Worm (Caenorhabditis elegans) whole organism, late embryonic: ENCODE measurements around the gene F01G4.6.

Source experiments
- C08G9.2 ChIP-seq: sonication (generic microtip); optimal IDR thresholded peaks from 2 replicates; lab custom pipeline; 2016; ENCODE audit warnings: mild to moderate bottlenecking, missing genetic modification characterization, moderate library complexity, missing compliant biosample characterization
- F13H6.1 ChIP-seq: sonication (generic microtip); optimal IDR thresholded peaks from 2 replicates; lab custom pipeline; 2016; ENCODE audit warnings: missing genetic modification characterization, missing compliant biosample characterization
- T23F11.4 ChIP-seq: fragments of 200-800 bp; sonication (Bioruptor generic); optimal IDR thresholded peaks from 2 replicates; lab custom pipeline; 2018; ENCODE audit warnings: mild to moderate bottlenecking, missing genetic modification characterization, missing compliant biosample characterization
- ahr-1 ChIP-seq: sonication (generic microtip); optimal IDR thresholded peaks from 2 replicates; lab custom pipeline; 2016; ENCODE audit warnings: missing genetic modification characterization, missing compliant biosample characterization
- ceh-14 ChIP-seq: sonication (generic microtip); optimal IDR thresholded peaks from 2 replicates; lab custom pipeline; 2016; ENCODE audit warnings: missing genotype, missing genetic modification characterization, missing compliant biosample characterization
- ceh-18 ChIP-seq: sonication (generic microtip); optimal IDR thresholded peaks from 2 replicates; lab custom pipeline; 2016; ENCODE audit warnings: missing genetic modification characterization, missing compliant biosample characterization
- ceh-19 ChIP-seq: fragments of 200-800 bp; sonication (Bioruptor generic); optimal IDR thresholded peaks from 2 replicates; lab custom pipeline; 2018; ENCODE audit warnings: mild to moderate bottlenecking, missing genetic modification characterization, missing compliant biosample characterization
- ceh-2 ChIP-seq: sonication (generic microtip); optimal IDR thresholded peaks from 2 replicates; lab custom pipeline; 2016; ENCODE audit warnings: missing genotype, missing genetic modification characterization, missing compliant biosample characterization
- ceh-31 ChIP-seq: sonication (generic microtip); optimal IDR thresholded peaks from 2 replicates; lab custom pipeline; 2016; ENCODE audit warnings: missing genetic modification characterization, missing compliant biosample characterization
- ceh-48 ChIP-seq: sonication (generic microtip); optimal IDR thresholded peaks from 2 replicates; lab custom pipeline; 2016; ENCODE audit warnings: missing genetic modification characterization, inconsistent platforms, missing compliant biosample characterization
- ceh-9 ChIP-seq: sonication (generic microtip); optimal IDR thresholded peaks from 2 replicates; lab custom pipeline; 2016; ENCODE audit warnings: mild to moderate bottlenecking, missing genetic modification characterization, inconsistent platforms, missing compliant biosample characterization
- che-1 ChIP-seq: sonication (generic microtip); optimal IDR thresholded peaks from 2 replicates; lab custom pipeline; 2016; ENCODE audit warnings: mild to moderate bottlenecking, missing genetic modification characterization, missing compliant biosample characterization
- dmd-4 ChIP-seq: sonication (generic microtip); optimal IDR thresholded peaks from 2 replicates; lab custom pipeline; 2016; ENCODE audit warnings: borderline replicate concordance, missing genetic modification characterization, missing compliant biosample characterization
- dve-1 ChIP-seq: sonication (generic microtip); optimal IDR thresholded peaks from 2 replicates; lab custom pipeline; 2017; ENCODE audit warnings: antibody characterized with exemption, mild to moderate bottlenecking, missing genetic modification characterization, missing compliant biosample characterization
- elt-2 ChIP-seq: sonication (generic microtip); optimal IDR thresholded peaks from 2 replicates; lab custom pipeline; 2016; ENCODE audit warnings: missing genetic modification reagents, missing genetic modification characterization, missing compliant biosample characterization
- fax-1 ChIP-seq: sonication (generic microtip); optimal IDR thresholded peaks from 2 replicates; lab custom pipeline; 2016; ENCODE audit warnings: missing genotype, missing genetic modification characterization, missing compliant biosample characterization
- fkh-6 ChIP-seq: sonication (generic microtip); optimal IDR thresholded peaks from 2 replicates; lab custom pipeline; 2016; ENCODE audit warnings: missing genetic modification characterization, missing compliant biosample characterization
- hlh-30 ChIP-seq: sonication (generic microtip); optimal IDR thresholded peaks from 2 replicates; lab custom pipeline; 2017; ENCODE audit warnings: antibody characterized with exemption, missing genetic modification characterization, missing compliant biosample characterization; ENCODE audit not compliant: insufficient read depth
- hlh-6 ChIP-seq: sonication (generic microtip); optimal IDR thresholded peaks from 2 replicates; lab custom pipeline; 2016; ENCODE audit warnings: missing genotype, missing genetic modification characterization, missing compliant biosample characterization
- hlh-8 ChIP-seq: sonication (generic microtip); optimal IDR thresholded peaks from 2 replicates; lab custom pipeline; 2016; ENCODE audit warnings: missing genotype, missing genetic modification characterization, missing compliant biosample characterization
- lim-6 ChIP-seq: sonication (generic microtip); optimal IDR thresholded peaks from 2 replicates; lab custom pipeline; 2016; ENCODE audit warnings: missing genetic modification characterization, missing compliant biosample characterization
- lin-11 ChIP-seq: fragments of 200-800 bp; sonication (Bioruptor generic); optimal IDR thresholded peaks from 2 replicates; lab custom pipeline; 2018; ENCODE audit warnings: mild to moderate bottlenecking, missing genetic modification characterization, missing compliant biosample characterization
- madf-2 ChIP-seq: sonication (generic microtip); optimal IDR thresholded peaks from 2 replicates; lab custom pipeline; 2017; ENCODE audit warnings: missing genetic modification characterization, missing compliant biosample characterization
- mec-3 ChIP-seq: sonication (generic microtip); optimal IDR thresholded peaks from 2 replicates; lab custom pipeline; 2016; ENCODE audit warnings: borderline replicate concordance, missing genetic modification characterization, missing compliant biosample characterization
- nfya-1 ChIP-seq: sonication (generic microtip); optimal IDR thresholded peaks from 2 replicates; lab custom pipeline; 2017; ENCODE audit warnings: missing genetic modification characterization, mild to moderate bottlenecking, missing compliant biosample characterization, antibody characterized with exemption, moderate library complexity
- nhr-11 ChIP-seq: fragments of 150-350 bp; optimal IDR thresholded peaks from 2 replicates; lab custom pipeline; 2014; ENCODE audit warnings: missing biosample characterization, missing genetic modification characterization
- odd-2 ChIP-seq: sonication (generic microtip); optimal IDR thresholded peaks from 2 replicates; lab custom pipeline; 2017; ENCODE audit warnings: antibody characterized with exemption, mild to moderate bottlenecking, missing genetic modification characterization, missing compliant biosample characterization
- pag-3 ChIP-seq: sonication (generic microtip); optimal IDR thresholded peaks from 2 replicates; lab custom pipeline; 2016; ENCODE audit warnings: missing compliant biosample characterization, missing genetic modification characterization, borderline replicate concordance
- pat-9 ChIP-seq: fragments of 200-800 bp; sonication (Bioruptor generic); optimal IDR thresholded peaks from 2 replicates; lab custom pipeline; 2018; ENCODE audit warnings: mild to moderate bottlenecking, missing genetic modification characterization, moderate library complexity, missing compliant biosample characterization
- pqm-1 ChIP-seq: sonication (generic microtip); optimal IDR thresholded peaks from 2 replicates; lab custom pipeline; 2016; ENCODE audit warnings: missing genetic modification characterization, missing compliant biosample characterization
- ref-2 ChIP-seq: sonication (generic microtip); optimal IDR thresholded peaks from 2 replicates; lab custom pipeline; 2016; ENCODE audit warnings: missing genetic modification characterization, missing compliant biosample characterization
- rnt-1 ChIP-seq: sonication (generic microtip); optimal IDR thresholded peaks from 2 replicates; lab custom pipeline; 2016; ENCODE audit warnings: missing genetic modification characterization, missing compliant biosample characterization
- sox-2 ChIP-seq: fragments of 200-800 bp; sonication (Bioruptor generic); IDR thresholded peaks from 2 replicates; pipeline ENCODE4 v1.3.6; 2022; ENCODE audit warnings: missing genetic modification reagents, missing genetic modification characterization, missing compliant biosample characterization
- sox-4 ChIP-seq: sonication (generic microtip); optimal IDR thresholded peaks from 2 replicates; lab custom pipeline; 2017; ENCODE audit warnings: mild to moderate bottlenecking, missing genetic modification characterization, inconsistent platforms, missing compliant biosample characterization
- tbx-2 ChIP-seq: sonication (generic microtip); optimal IDR thresholded peaks from 2 replicates; lab custom pipeline; 2016; ENCODE audit warnings: missing genetic modification characterization, missing compliant biosample characterization
- unc-3 ChIP-seq, 2 experiments: fragments of 200-800 bp in 1 of 2; sonication (Bioruptor generic) in 1 of 2; sonication (generic microtip) in 1 of 2; conservative IDR thresholded peaks in 1 of 2; optimal IDR thresholded peaks in 1 of 2; 2 replicates each; pipeline versions ENCODE4 v1.3.6 to Lab custom; 2016 to 2022; ENCODE audit warnings: missing compliant biosample characterization in 2 of 2, missing genetic modification characterization in 2 of 2, missing genetic modification reagents in 1 of 2
- unc-42 ChIP-seq: sonication (generic microtip); optimal IDR thresholded peaks from 2 replicates; lab custom pipeline; 2016; ENCODE audit warnings: missing genotype, missing genetic modification characterization, missing compliant biosample characterization
- unc-86 ChIP-seq: sonication (generic microtip); optimal IDR thresholded peaks from 2 replicates; lab custom pipeline; 2016; ENCODE audit warnings: missing genetic modification characterization, missing compliant biosample characterization
- zip-5 ChIP-seq: sonication (generic microtip); optimal IDR thresholded peaks from 2 replicates; lab custom pipeline; 2016; ENCODE audit warnings: missing genetic modification characterization, missing compliant biosample characterization

Gene F01G4.6

ce11 chrIV:11183991-11184390 lies 34.7 kb upstream of the F01G4.6 start, which contains the start of gene nuaf-3:
Gene nuaf-3 (plus strand): TSS chrIV:11184291.
- no peak for TF ChIP-seq fkh-6
- no peak for TF ChIP-seq lin-11 (tag; lab: Kevin White, UChicago)
- TF ChIP-seq fax-1: no peak
- TF ChIP-seq hlh-6 (tag; lab: Kevin White, UChicago): no peak
- no peak for TF ChIP-seq sox-4

DNA sequence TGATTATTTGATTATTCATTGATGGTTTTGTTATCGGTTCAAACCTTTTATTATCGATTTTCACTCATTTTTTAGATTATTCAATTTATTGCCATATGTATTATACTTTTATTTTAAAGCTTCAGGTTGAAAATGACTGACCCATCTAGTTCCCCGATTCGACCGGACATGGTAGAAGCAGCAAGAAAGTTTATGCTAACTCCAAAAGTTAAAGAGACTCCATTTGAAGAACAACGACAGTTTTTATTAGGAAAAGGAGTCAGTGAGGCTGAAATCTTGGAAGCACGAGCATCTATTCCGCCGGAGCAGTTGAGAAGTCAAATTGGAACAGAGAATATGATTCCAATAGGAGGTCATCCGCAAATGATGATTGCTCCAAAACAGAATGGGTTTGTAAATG lies 33.7 kb upstream of the F01G4.6 start, which contains the start of gene prx-14:
Gene prx-14 (plus strand): TSS at position 120 of the 400 bp plus-strand sequence.
- TF ChIP-seq hlh-6 (tag; lab: Kevin White, UChicago): no peak
- peak; percentile 33 for TF ChIP-seq elt-2

- TF ChIP-seq F13H6.1 (tag; lab: Kevin White, UChicago): no peak
- no peak for TF ChIP-seq madf-2
- no peak for TF ChIP-seq mec-3 (tag; lab: Kevin White, UChicago)
- TF ChIP-seq odd-2 (tag; lab: Kevin White, UChicago): no peak
- no peak for TF ChIP-seq sox-2
- TF ChIP-seq T23F11.4 (GFP tag; lab: Kevin White, UChicago): no peak
- no peak for TF ChIP-seq nhr-11 (tag; lab: Kevin White, UChicago)
- no peak for TF ChIP-seq che-1
- TF ChIP-seq tbx-2 (tag; lab: Kevin White, UChicago): no peak
- TF ChIP-seq ceh-9 (tag; lab: Kevin White, UChicago): no peak
- TF ChIP-seq dmd-4: no peak
- TF ChIP-seq lim-6 (tag; lab: Kevin White, UChicago): no peak
- TF ChIP-seq unc-86 (tag; lab: Kevin White, UChicago): no peak
- no peak for TF ChIP-seq unc-3 (GFP tag; conservative IDR thresholded peaks at IDR 0.05; lab: Robert Waterston, UW)
- TF ChIP-seq unc-3 (tag; optimal IDR thresholded peaks at IDR 0.05; lab: Kevin White, UChicago): no peak
- TF ChIP-seq pag-3 (tag; lab: Kevin White, UChicago): no peak
These were observed 30.8 kb upstream of the F01G4.6 start for ce11 chrIV:11180077-11180476.

DNA sequence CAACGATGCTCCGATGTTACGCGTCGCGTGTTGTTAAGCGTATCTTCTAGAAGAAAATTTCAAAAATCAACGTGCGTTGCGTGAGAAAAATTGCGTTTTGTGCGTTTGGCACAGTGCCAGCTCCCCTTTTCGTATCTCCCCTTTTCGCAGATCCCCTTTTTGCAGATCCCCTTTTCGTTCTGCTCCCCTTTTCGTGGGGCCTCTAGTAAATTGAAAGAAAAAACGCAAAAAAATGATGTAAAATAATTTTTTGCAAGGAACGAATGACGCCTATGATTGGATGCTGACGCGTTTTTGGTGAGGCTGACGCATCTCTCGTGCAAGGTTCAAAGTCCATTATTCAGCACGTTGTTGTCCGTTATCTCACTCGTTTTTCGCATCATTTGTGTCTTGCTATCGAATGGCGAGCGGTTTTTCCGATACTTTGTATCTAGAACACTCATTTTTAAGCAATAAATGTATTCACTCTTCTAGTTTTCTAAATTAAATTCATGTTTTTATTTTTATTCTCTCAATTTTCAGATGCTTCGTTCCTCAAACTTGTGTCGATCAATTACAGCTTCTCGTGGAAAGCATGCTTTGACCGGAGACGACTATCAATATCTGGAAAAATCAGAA lies 29.9 kb upstream of the F01G4.6 start, which contains the start of gene cpt-2:
Gene cpt-2 (plus strand): TSS at position 523 of the 618 bp plus-strand sequence.
- peak; percentile 13 for TF ChIP-seq ahr-1
- TF ChIP-seq ceh-31 (tag; lab: Kevin White, UChicago): peak; percentile 73
- TF ChIP-seq F13H6.1 (tag; lab: Kevin White, UChicago): peak; percentile 29
- TF ChIP-seq zip-5: peak; percentile 25
- peak; percentile 43 for TF ChIP-seq elt-2
- TF ChIP-seq unc-42 (tag; lab: Kevin White, UChicago): peak; percentile 54
- TF ChIP-seq ceh-18 (tag; lab: Kevin White, UChicago): peak; percentile 27
- peak; percentile 44 for TF ChIP-seq lim-6 (tag; lab: Kevin White, UChicago)
- peak; percentile 49 for TF ChIP-seq ceh-14 (tag; lab: Kevin White, UChicago)
- peak; percentile 18 for TF ChIP-seq ref-2 (tag; lab: Kevin White, UChicago)
- peak; percentile 18 for TF ChIP-seq ceh-2 (tag; lab: Kevin White, UChicago)
- TF ChIP-seq rnt-1 (tag; lab: Kevin White, UChicago): peak; percentile 15
- peak; percentile 47 for TF ChIP-seq C08G9.2
- TF ChIP-seq nfya-1: peak; percentile 53
- TF ChIP-seq tbx-2 (tag; lab: Kevin White, UChicago): peak; percentile 57

DNA sequence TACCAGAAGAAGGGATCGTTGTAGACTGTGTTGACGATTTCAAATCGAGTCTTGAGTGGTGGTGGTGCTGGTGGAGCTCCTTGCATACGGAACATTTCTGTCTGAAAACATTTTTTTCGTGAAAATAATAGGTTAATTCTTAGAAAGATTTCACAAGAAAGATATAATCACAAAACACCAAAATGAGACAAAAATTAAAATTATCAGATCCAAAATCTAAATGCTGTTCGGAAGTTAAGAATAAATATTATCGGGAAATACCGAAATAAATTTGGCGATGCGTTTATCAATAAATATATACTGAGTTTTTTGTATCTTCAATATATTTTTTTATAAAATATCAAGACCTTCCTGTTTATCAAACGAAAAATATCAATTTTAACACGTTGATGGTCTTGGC lies 29.2 kb upstream of the F01G4.6 start, which contains the start of gene C08F8.9:
Gene C08F8.9 (minus strand): TSS at position 101 of the 400 bp plus-strand sequence.
- TF ChIP-seq ceh-48 (tag; lab: Kevin White, UChicago) (no peak), nfya-1 (no peak), mec-3 (tag; lab: Kevin White, UChicago) (no peak), dve-1 (tag; lab: Kevin White, UChicago) (no peak), ceh-19 (no peak), hlh-6 (tag; lab: Kevin White, UChicago) (no peak), unc-42 (tag; lab: Kevin White, UChicago) (no peak), dmd-4 (no peak), rnt-1 (tag; lab: Kevin White, UChicago) (no peak), ceh-9 (tag; lab: Kevin White, UChicago) (no peak), fkh-6 (no peak), hlh-30 (tag; lab: Kevin White, UChicago) (no peak), pqm-1 (tag; lab: Kevin White, UChicago) (no peak), hlh-8 (tag; lab: Kevin White, UChicago) (no peak), pat-9 (tag; lab: Kevin White, UChicago) (no peak), sox-2 (no peak), madf-2 (no peak), ahr-1 (no peak), fax-1 (no peak)
